Worm (Caenorhabditis elegans): ENCODE measurements around the gene sao-1.
A peak's percentile ranks its signal among the peaks of the same experiment; 100 is the strongest.

- TF ChIP-seq pha-4 (tag; optimal IDR thresholded peaks at IDR 0.05) (no peak), blmp-1 (tag; optimal IDR thresholded peaks at IDR 0.05) (no peak), ztf-11 (tag; optimal IDR thresholded peaks at IDR 0.05) (no peak), ces-1 (GFP tag; optimal IDR thresholded peaks at IDR 0.05) (peak; percentile 56), ham-2 (GFP tag; optimal IDR thresholded peaks at IDR 0.05) (no peak), nhr-12 (tag; optimal IDR thresholded peaks at IDR 0.05) (no peak)
Observed at ce11 chrV:14004342-14004741, 40.6 kb downstream of the sao-1 start.

Measured in whole organism, mixed stage, embryonic.